Worm (Caenorhabditis elegans) whole organism, young adult: ENCODE results near the gene nep-9.

Source experiments
- K11D2.4 ChIP-seq: fragments of 200-800 bp; sonication (Bioruptor generic); IDR thresholded peaks from 2 replicates; pipeline ENCODE4 v1.3.6; 2022; ENCODE audit warnings: missing genetic modification reagents, missing genetic modification characterization, missing compliant biosample characterization
- ama-1 ChIP-seq, 3 experiments: fragments of 150-350 bp in 1 of 3; sonication (generic microtip) in 2 of 3; optimal IDR thresholded peaks; 2 replicates each; lab custom pipeline; 2014 to 2018; ENCODE audit warnings: missing biosample characterization in 2 of 3, missing genetic modification characterization in 2 of 3, missing genetic modification reagents in 2 of 3
- attf-6 ChIP-seq: fragments of 200-800 bp; sonication (Bioruptor generic); IDR thresholded peaks from 2 replicates; pipeline ENCODE4 v1.3.6; 2022; ENCODE audit warnings: missing genetic modification reagents, missing genetic modification characterization, missing compliant biosample characterization
- cebp-1 ChIP-seq, 2 experiments: fragments of 200-800 bp in 1 of 2; sonication (Bioruptor generic) in 1 of 2; sonication (generic microtip) in 1 of 2; IDR thresholded peaks in 1 of 2; optimal IDR thresholded peaks in 1 of 2; 2 replicates each; pipeline versions ENCODE4 v1.3.6 to Lab custom; 2017 to 2022; ENCODE audit warnings: missing compliant biosample characterization in 2 of 2, missing genetic modification characterization in 2 of 2, mild to moderate bottlenecking in 1 of 2, missing genetic modification reagents in 1 of 2, moderate library complexity in 1 of 2
- efl-1 ChIP-seq: fragments of 150-350 bp; optimal IDR thresholded peaks from 2 replicates; lab custom pipeline; 2014; ENCODE audit warnings: missing biosample characterization, missing genetic modification reagents, missing genetic modification characterization
- snpc-4 ChIP-seq, 5 experiments: fragments of 150-350 bp in 1 of 5; sonication (generic microtip) in 4 of 5; optimal IDR thresholded peaks; 2 replicates each; lab custom pipeline; 2014 to 2018; ENCODE audit warnings: missing genetic modification characterization in 5 of 5, missing biosample characterization in 3 of 5, antibody characterized with exemption in 2 of 5, mild to moderate bottlenecking in 2 of 5, missing compliant biosample characterization in 2 of 5, missing genotype in 2 of 5, moderate library complexity in 2 of 5, missing genetic modification reagents in 1 of 5
- tlf-1 ChIP-seq: fragments of 200-800 bp; sonication (Bioruptor generic); optimal IDR thresholded peaks from 2 replicates; lab custom pipeline; 2018; ENCODE audit warnings: mild to moderate bottlenecking, missing genetic modification characterization, missing compliant biosample characterization

DNA sequence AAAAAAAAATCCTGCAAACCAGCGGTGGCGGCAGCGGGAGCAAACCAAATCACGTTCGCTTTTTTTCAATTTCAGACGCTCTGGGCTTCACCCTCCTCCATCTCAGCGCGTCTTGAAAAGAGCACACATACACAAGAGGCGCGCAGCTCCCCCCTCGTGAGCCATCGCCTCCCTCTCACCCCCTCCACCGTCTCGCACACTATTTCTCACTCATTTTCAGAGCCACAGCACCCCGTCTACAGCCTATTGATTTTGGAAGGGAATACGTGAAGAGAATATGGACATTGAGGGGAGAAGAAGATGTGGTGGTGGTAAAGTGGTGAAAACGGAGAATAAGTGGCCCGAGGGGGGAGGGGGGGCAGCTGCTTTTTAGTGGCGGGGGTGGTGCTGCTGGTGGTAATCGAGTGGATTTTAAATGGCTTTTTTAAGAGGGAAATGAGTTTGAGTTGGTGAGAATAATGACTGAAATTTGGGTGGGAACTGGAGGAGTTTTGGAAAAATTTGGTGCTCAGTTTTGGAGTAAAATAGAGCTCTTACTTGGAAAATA, 29.1 kb upstream of the nep-9 start:
- no peak for TF ChIP-seq tlf-1
- no peak for TF ChIP-seq attf-6 (GFP tag; lab: Robert Waterston, UW)
- no peak for TF ChIP-seq snpc-4 (GFP tag; optimal IDR thresholded peaks at IDR 0.05; lab: Kevin White, UChicago)
- TF ChIP-seq snpc-4 (tag; optimal IDR thresholded peaks at IDR 0.05; lab: Kevin White, UChicago): no peak
- TF ChIP-seq efl-1 (GFP tag; lab: Kevin White, UChicago): no peak
- TF ChIP-seq K11D2.4 (GFP tag; lab: Robert Waterston, UW): no peak
- TF ChIP-seq cebp-1 (GFP tag; IDR thresholded peaks at IDR 0.05; lab: Robert Waterston, UW): no peak
- TF ChIP-seq cebp-1 (tag; optimal IDR thresholded peaks at IDR 0.05; lab: Kevin White, UChicago): peak; percentile 29
- no peak for TF ChIP-seq ama-1 (optimal IDR thresholded peaks at IDR 0.05; lab: Kevin White, UChicago)
- no peak for TF ChIP-seq ama-1 (GFP tag; optimal IDR thresholded peaks at IDR 0.05; lab: Kevin White, UChicago)
